Worm (Caenorhabditis elegans) whole organism, midembryonic: ENCODE results near the gene ceph-41.

Experiments
- T22C8.4 ChIP-seq: fragments of 200-800 bp; sonication (Bioruptor generic); IDR thresholded peaks from 2 replicates; pipeline ENCODE4 v1.3.6; 2022; ENCODE audit warnings: missing genetic modification characterization, missing compliant biosample characterization
- ref-1 ChIP-seq: fragments of 200-800 bp; sonication (Bioruptor generic); conservative IDR thresholded peaks from 2 replicates; pipeline ENCODE4 v1.3.6; 2022; ENCODE audit warnings: missing genetic modification reagents, missing genetic modification characterization, missing compliant biosample characterization
- ztf-23 ChIP-seq: fragments of 200-800 bp; sonication (Bioruptor generic); IDR thresholded peaks from 2 replicates; pipeline ENCODE4 v1.3.6; 2022; ENCODE audit warnings: missing genetic modification reagents, missing genetic modification characterization, missing compliant biosample characterization

DNA sequence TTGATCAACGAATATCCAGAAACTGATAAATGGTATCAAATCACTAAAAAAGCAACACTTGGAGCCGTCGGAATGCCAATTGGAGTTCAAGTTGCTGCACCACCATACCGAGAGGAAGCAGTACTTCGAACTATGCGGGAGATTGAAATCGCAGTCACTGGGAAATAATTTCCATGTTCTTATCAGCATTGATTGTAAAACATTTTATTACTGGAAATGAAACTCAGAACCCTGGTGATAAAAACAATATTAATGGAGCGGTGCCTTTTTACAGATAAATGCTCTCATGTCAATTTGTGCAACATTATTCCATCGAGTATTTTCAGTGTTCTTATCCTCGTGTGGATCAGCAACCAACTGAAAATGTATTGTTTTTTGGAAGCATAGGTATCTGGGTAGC, 34.8 kb downstream of the ceph-41 start:
- TF ChIP-seq T22C8.4 (GFP tag; lab: Robert Waterston, UW) (no peak), ztf-23 (no peak), ref-1 (GFP tag; lab: Robert Waterston, UW) (no peak)
